Fruit fly (Drosophila melanogaster): ENCODE measurements around the gene ase.
A peak's percentile ranks its signal among the peaks of the same experiment; 100 is the strongest.

ase gene

dm6 chrX:499589-500041 lies 39.1 kb downstream of the ase start (continued):
- TF ChIP-seq CG1233 (GFP tag; optimal IDR thresholded peaks at IDR 0.05) (peak; percentile 84), Max (GFP tag; optimal IDR thresholded peaks at IDR 0.05) (peak; percentile 75), Usf (GFP tag; optimal IDR thresholded peaks at IDR 0.05) (peak; percentile 58), sens (GFP tag) (peak; percentile 92), trem (tag; optimal IDR thresholded peaks at IDR 0.05) (peak; percentile 35), CG15479 (GFP tag; optimal IDR thresholded peaks at IDR 0.05) (no peak), CG8944 (GFP tag; optimal IDR thresholded peaks at IDR 0.05) (peak; percentile 57), ttk (GFP tag; IDR thresholded peaks at IDR 0.05) (peak; percentile 35; the same call in 1 of the 2 replicates), bbx (GFP tag; IDR thresholded peaks at IDR 0.05; ENCODE audit: partially characterized antibody) (no peak), CG32772 (GFP tag; IDR thresholded peaks at IDR 0.05) (peak; percentile 53; the same call in 1 of the 2 replicates), az2 (GFP tag; optimal IDR thresholded peaks at IDR 0.05) (peak; percentile 64), CG15696 (tag; optimal IDR thresholded peaks at IDR 0.05) (peak; percentile 70), CG3838 (GFP tag; optimal IDR thresholded peaks at IDR 0.05) (peak; percentile 53), CG12659 (GFP tag; optimal IDR thresholded peaks at IDR 0.05) (peak; percentile 89), CG6175 (GFP tag; IDR thresholded peaks at IDR 0.05) (peak; percentile 54; the same call in 1 of the 3 replicates), zf30C (GFP tag; optimal IDR thresholded peaks at IDR 0.05) (no peak), CG18599 (GFP tag; optimal IDR thresholded peaks at IDR 0.05) (peak; percentile 95), Asciz (GFP tag; optimal IDR thresholded peaks at IDR 0.05) (peak; percentile 73), CG17359 (tag; optimal IDR thresholded peaks at IDR 0.05) (peak; percentile 80), Trl (optimal IDR thresholded peaks at IDR 0.05) (peak in 1 of 2 experiments; percentile 77), Trl (GFP tag; optimal IDR thresholded peaks at IDR 0.05) (peak; percentile 72), CG10321 (GFP tag; IDR thresholded peaks at IDR 0.05) (no peak), CG4730 (GFP tag; IDR thresholded peaks at IDR 0.05) (peak; percentile 50), CG10366 (GFP tag; IDR thresholded peaks at IDR 0.05) (peak; percentile 55), CG17385 (GFP tag; optimal IDR thresholded peaks at IDR 0.05) (peak; percentile 83), CG31365 (tag; optimal IDR thresholded peaks at IDR 0.05) (peak; percentile 65), dpn (GFP tag; optimal IDR thresholded peaks at IDR 0.05) (peak; percentile 77), Doc2 (GFP tag; IDR thresholded peaks at IDR 0.05) (no peak), CG7963 (GFP tag; IDR thresholded peaks at IDR 0.05; ENCODE audit: partially characterized antibody) (no peak), CG9437 (GFP tag; optimal IDR thresholded peaks at IDR 0.05) (peak; percentile 65), prd (optimal IDR thresholded peaks at IDR 0.05) (no peak), prd (GFP tag; IDR thresholded peaks at IDR 0.05) (peak; percentile 72), ind (GFP tag; optimal IDR thresholded peaks at IDR 0.05) (peak; percentile 72), CG3163 (GFP tag; optimal IDR thresholded peaks at IDR 0.05) (peak; percentile 63), Fer1 (GFP tag; optimal IDR thresholded peaks at IDR 0.05) (peak; percentile 95), grau (tag; optimal IDR thresholded peaks at IDR 0.05) (peak; percentile 87), Bdp1 (GFP tag; optimal IDR thresholded peaks at IDR 0.05) (peak; percentile 28), Ada2b (GFP tag; IDR thresholded peaks at IDR 0.05) (peak; percentile 60), CG11695 (GFP tag; IDR thresholded peaks at IDR 0.05) (peak; percentile 82; the same call in 2 of the 3 replicates), Xbp1 (GFP tag; optimal IDR thresholded peaks at IDR 0.05) (peak; percentile 71), CTCF (GFP tag; optimal IDR thresholded peaks at IDR 0.05) (peak; percentile 32), Deaf1 (tag; optimal IDR thresholded peaks at IDR 0.05) (peak; percentile 61), exex (tag; optimal IDR thresholded peaks at IDR 0.05) (peak; percentile 69), esg (GFP tag; conservative IDR thresholded peaks at IDR 0.05) (peak; percentile 23; the same call in 1 of the 2 replicates), CG18476 (GFP tag; optimal IDR thresholded peaks at IDR 0.05) (peak; percentile 78), CG1647 (GFP tag; optimal IDR thresholded peaks at IDR 0.05) (peak; percentile 59), lbe (GFP tag; optimal IDR thresholded peaks at IDR 0.05) (peak; percentile 24), CG18011 (GFP tag; optimal IDR thresholded peaks at IDR 0.05) (peak; percentile 49), MESR4 (GFP tag; optimal IDR thresholded peaks at IDR 0.05) (no peak), CG7372 (GFP tag; IDR thresholded peaks at IDR 0.05) (peak; percentile 68), CG10543 (GFP tag; optimal IDR thresholded peaks at IDR 0.05) (peak; percentile 96), CG13775 (GFP tag; optimal IDR thresholded peaks at IDR 0.05) (peak; percentile 74)

Data from whole organism, embryonic.